Worm (Caenorhabditis elegans) whole organism, L3 larva: Measurements from ENCODE around the gene K02E11.3.

Experiments
- R02D3.7 ChIP-seq: fragments of 150-350 bp; optimal IDR thresholded peaks from 2 replicates; lab custom pipeline; 2014; ENCODE audit warnings: missing biosample characterization, missing genetic modification characterization
- ZK546.5 ChIP-seq: sonication (generic microtip); optimal IDR thresholded peaks from 2 replicates; lab custom pipeline; 2017; ENCODE audit warnings: missing biosample characterization, missing genetic modification characterization
- ceh-16 ChIP-seq: sonication (generic microtip); optimal IDR thresholded peaks from 2 replicates; lab custom pipeline; 2017; ENCODE audit warnings: missing biosample characterization, missing genetic modification characterization
- ceh-28 ChIP-seq: fragments of 150-350 bp; optimal IDR thresholded peaks from 2 replicates; lab custom pipeline; 2014; ENCODE audit warnings: missing biosample characterization, missing genetic modification reagents, missing genetic modification characterization
- ceh-82 ChIP-seq: fragments of 150-350 bp; optimal IDR thresholded peaks from 2 replicates; lab custom pipeline; 2014; ENCODE audit warnings: missing biosample characterization, missing genetic modification characterization
- ceh-9 ChIP-seq: sonication (generic microtip); optimal IDR thresholded peaks from 2 replicates; lab custom pipeline; 2018; ENCODE audit warnings: missing biosample characterization, missing genetic modification characterization
- egl-27 ChIP-seq: sonication (generic microtip); optimal IDR thresholded peaks from 4 replicates; lab custom pipeline; 2017; ENCODE audit warnings: missing biosample characterization, missing genetic modification reagents, missing genetic modification characterization
- elt-1 ChIP-seq: fragments of 150-350 bp; optimal IDR thresholded peaks from 2 replicates; lab custom pipeline; 2014; ENCODE audit warnings: missing biosample characterization, missing genetic modification characterization
- elt-2 ChIP-seq: sonication (generic microtip); optimal IDR thresholded peaks from 2 replicates; lab custom pipeline; 2016; ENCODE audit warnings: missing genetic modification reagents, mild to moderate bottlenecking, missing genetic modification characterization, missing compliant biosample characterization
- eor-1 ChIP-seq, 2 experiments: fragments of 150-350 bp; optimal IDR thresholded peaks; 2 replicates each; lab custom pipeline; 2014 to 2018; ENCODE audit warnings: missing biosample characterization in 2 of 2, missing genetic modification characterization in 2 of 2
- fkh-2 ChIP-seq: fragments of 150-350 bp; optimal IDR thresholded peaks from 2 replicates; lab custom pipeline; 2014; ENCODE audit warnings: missing biosample characterization, missing genetic modification reagents, missing genetic modification characterization
- fos-1 ChIP-seq: fragments of 150-350 bp; optimal IDR thresholded peaks from 2 replicates; lab custom pipeline; 2014; ENCODE audit warnings: missing biosample characterization, missing genetic modification characterization
- hmg-11 ChIP-seq: sonication (generic microtip); optimal IDR thresholded peaks from 2 replicates; lab custom pipeline; 2016; ENCODE audit warnings: missing genetic modification characterization, missing compliant biosample characterization
- lin-15B ChIP-seq: fragments of 150-350 bp; optimal IDR thresholded peaks from 2 replicates; lab custom pipeline; 2014; ENCODE audit warnings: missing biosample characterization, missing genetic modification characterization
- lin-39 ChIP-seq: fragments of 150-350 bp; optimal IDR thresholded peaks from 2 replicates; lab custom pipeline; 2018; ENCODE audit warnings: missing biosample characterization, missing genetic modification reagents, missing genetic modification characterization
- lsy-12 ChIP-seq: sonication (generic microtip); optimal IDR thresholded peaks from 2 replicates; lab custom pipeline; 2016; ENCODE audit warnings: mild to moderate bottlenecking, missing genetic modification characterization, missing compliant biosample characterization
- mdl-1 ChIP-seq: fragments of 150-350 bp; optimal IDR thresholded peaks from 2 replicates; lab custom pipeline; 2014; ENCODE audit warnings: missing biosample characterization, missing genetic modification characterization
- mml-1 ChIP-seq: fragments of 150-350 bp; sonication (generic microtip); optimal IDR thresholded peaks from 3 replicates; lab custom pipeline; 2014; ENCODE audit warnings: missing biosample characterization, missing genetic modification characterization
- nfya-1 ChIP-seq: sonication (generic microtip); optimal IDR thresholded peaks from 2 replicates; lab custom pipeline; 2017; ENCODE audit warnings: missing genetic modification characterization, mild to moderate bottlenecking, missing compliant biosample characterization, antibody characterized with exemption, moderate library complexity; ENCODE audit not compliant: insufficient read depth
- nhr-11 ChIP-seq: fragments of 150-350 bp; optimal IDR thresholded peaks from 2 replicates; lab custom pipeline; 2014; ENCODE audit warnings: missing biosample characterization, missing genetic modification characterization
- nhr-12 ChIP-seq: fragments of 150-350 bp; optimal IDR thresholded peaks from 2 replicates; lab custom pipeline; 2014; ENCODE audit warnings: missing biosample characterization, missing genetic modification characterization
- nhr-237 ChIP-seq: fragments of 150-350 bp; optimal IDR thresholded peaks from 2 replicates; lab custom pipeline; 2014; ENCODE audit warnings: missing biosample characterization, missing genetic modification characterization
- nhr-25 ChIP-seq: sonication (generic microtip); optimal IDR thresholded peaks from 2 replicates; lab custom pipeline; 2017; ENCODE audit warnings: missing biosample characterization, missing genetic modification characterization
- nhr-28 ChIP-seq: fragments of 150-350 bp; optimal IDR thresholded peaks from 2 replicates; lab custom pipeline; 2014; ENCODE audit warnings: missing biosample characterization, missing genetic modification characterization
- nhr-43 ChIP-seq: sonication (generic microtip); optimal IDR thresholded peaks from 2 replicates; lab custom pipeline; 2016; ENCODE audit warnings: mild to moderate bottlenecking, missing genetic modification characterization, missing compliant biosample characterization; ENCODE audit not compliant: poor library complexity, severe bottlenecking
- nhr-67 ChIP-seq: fragments of 150-350 bp; optimal IDR thresholded peaks from 2 replicates; lab custom pipeline; 2014; ENCODE audit warnings: missing biosample characterization, missing genetic modification characterization
- nhr-76 ChIP-seq: fragments of 150-350 bp; sonication (generic microtip); optimal IDR thresholded peaks from 5 replicates; lab custom pipeline; 2014; ENCODE audit warnings: missing biosample characterization, missing genetic modification characterization
- nhr-77 ChIP-seq: fragments of 150-350 bp; optimal IDR thresholded peaks from 2 replicates; lab custom pipeline; 2014; ENCODE audit warnings: missing biosample characterization, missing genetic modification characterization
- pha-4 ChIP-seq: fragments of 150-350 bp; optimal IDR thresholded peaks from 2 replicates; lab custom pipeline; 2014; ENCODE audit warnings: missing biosample characterization, missing genetic modification reagents, missing genetic modification characterization
- pqm-1 ChIP-seq: fragments of 150-350 bp; optimal IDR thresholded peaks from 2 replicates; lab custom pipeline; 2017; ENCODE audit warnings: missing biosample characterization, missing genetic modification characterization, inconsistent platforms
- sea-2 ChIP-seq: fragments of 150-350 bp; sonication (generic microtip); optimal IDR thresholded peaks from 4 replicates; lab custom pipeline; 2014; ENCODE audit warnings: missing biosample characterization, missing genetic modification reagents, missing genetic modification characterization
- skn-1 ChIP-seq: fragments of 150-350 bp; optimal IDR thresholded peaks from 2 replicates; lab custom pipeline; 2014; ENCODE audit warnings: missing biosample characterization, missing genetic modification characterization
- snpc-4 ChIP-seq: fragments of 150-350 bp; optimal IDR thresholded peaks from 2 replicates; lab custom pipeline; 2014; ENCODE audit warnings: missing biosample characterization, missing genetic modification characterization
- unc-39 ChIP-seq: sonication (generic microtip); optimal IDR thresholded peaks from 4 replicates; lab custom pipeline; 2017; ENCODE audit warnings: missing biosample characterization, missing genetic modification characterization
- zag-1 ChIP-seq: fragments of 150-350 bp; optimal IDR thresholded peaks from 2 replicates; lab custom pipeline; 2014; ENCODE audit warnings: missing biosample characterization, missing genetic modification characterization
- ztf-11 ChIP-seq: fragments of 150-350 bp; optimal IDR thresholded peaks from 2 replicates; lab custom pipeline; 2014; ENCODE audit warnings: missing biosample characterization, missing genetic modification characterization
- ztf-4 ChIP-seq: fragments of 150-350 bp; optimal IDR thresholded peaks from 2 replicates; lab custom pipeline; 2014; ENCODE audit warnings: missing biosample characterization, missing genetic modification characterization

K02E11.3 gene

DNA sequence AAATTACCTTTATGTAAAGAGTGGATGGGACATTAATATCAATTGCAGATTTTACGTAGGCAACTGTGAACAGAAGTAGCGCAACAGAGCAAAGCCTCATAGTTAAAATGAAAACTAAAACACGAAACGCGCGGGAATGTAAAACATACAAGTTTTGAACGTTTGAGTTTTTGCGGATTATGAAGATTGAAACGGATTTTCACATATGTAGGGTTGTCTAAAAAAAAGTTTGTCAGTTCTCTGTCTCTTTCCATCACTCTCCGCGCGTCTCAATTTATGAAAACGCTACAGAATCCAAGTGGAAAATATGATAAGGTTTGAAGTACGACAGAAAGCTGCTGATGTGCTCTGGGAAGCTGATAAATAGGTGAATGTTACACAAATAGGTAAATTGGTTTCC, at the start of gene K02E11.3:
TSS of gene K02E11.3 (minus strand) at position 101 of the 400 bp plus-strand sequence.
- TF ChIP-seq ztf-11: no peak
- TF ChIP-seq nhr-67 (tag; lab: Kevin White, UChicago): no peak

DNA sequence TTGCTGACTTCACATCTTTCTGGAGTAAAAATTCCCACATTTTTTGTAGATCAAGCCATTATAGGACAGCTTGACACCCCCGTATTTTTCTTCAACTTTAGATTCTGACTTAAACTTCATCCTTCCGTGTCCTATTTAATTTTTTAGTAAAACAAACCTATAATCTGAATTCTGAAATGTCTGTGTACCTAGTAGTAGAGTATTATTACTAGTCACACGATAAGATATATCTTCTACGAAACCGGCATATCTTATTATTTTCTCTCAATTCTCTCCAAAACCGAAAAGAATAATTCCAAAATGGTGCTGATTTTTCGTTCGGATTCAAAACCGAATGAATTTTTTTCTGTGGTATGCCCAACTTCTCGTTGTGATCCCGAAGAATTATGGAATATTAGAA, 47.7 kb upstream of the K02E11.3 start, which contains the start of gene F14D7.9:
TSS of gene F14D7.9 (plus strand) at position 301 of the 400 bp plus-strand sequence.
- TF ChIP-seq mdl-1 (tag; lab: Kevin White, UChicago): no peak
- TF ChIP-seq skn-1 (tag; lab: Kevin White, UChicago): no peak
- no peak for TF ChIP-seq ztf-11
- no peak for TF ChIP-seq fos-1 (tag; lab: Kevin White, UChicago)
- TF ChIP-seq zag-1 (tag; lab: Kevin White, UChicago): no peak
- no peak for TF ChIP-seq lsy-12
- no peak for TF ChIP-seq nhr-11 (tag; lab: Kevin White, UChicago)
- no peak for TF ChIP-seq snpc-4 (tag; lab: Kevin White, UChicago)
- TF ChIP-seq pha-4 (tag; lab: Kevin White, UChicago): no peak
- TF ChIP-seq lin-15B: no peak
- no peak for TF ChIP-seq pqm-1
- TF ChIP-seq eor-1 (tag; optimal IDR thresholded peaks at IDR 0.05; lab: Kevin White, UChicago): no peak
- TF ChIP-seq nhr-28 (tag; lab: Kevin White, UChicago): no peak
- no peak for TF ChIP-seq nhr-25 (tag; lab: Kevin White, UChicago)
- no peak for TF ChIP-seq sea-2
- no peak for TF ChIP-seq mml-1 (tag; lab: Kevin White, UChicago)

DNA sequence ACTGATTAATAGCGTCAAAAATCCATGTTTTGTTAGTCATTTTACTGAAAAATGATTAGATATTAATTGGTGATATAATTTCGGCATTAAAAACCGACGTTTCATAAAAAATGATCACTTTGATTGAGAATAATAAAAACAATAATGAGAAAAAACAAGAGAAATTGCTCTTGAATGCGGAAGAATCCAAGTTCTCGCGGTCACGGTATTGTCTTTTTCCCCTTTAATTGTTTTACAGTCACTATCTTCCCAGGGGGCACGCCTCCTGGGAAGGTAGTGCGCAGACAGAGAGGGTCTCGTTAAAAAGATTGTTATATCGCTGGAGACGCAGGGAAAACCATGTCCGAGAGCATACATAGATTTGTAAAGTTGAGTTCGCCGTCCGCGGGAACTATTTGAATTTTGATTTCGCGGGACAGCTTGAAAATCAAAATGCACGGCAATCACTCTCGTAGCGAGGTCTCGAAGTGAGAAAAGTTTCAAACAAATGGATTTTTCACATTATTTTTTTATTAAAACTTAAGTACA, 47.1 kb upstream of the K02E11.3 start, which contains the start of gene F14D7.2:
TSS of gene F14D7.2 (minus strand) at position 51 of the 528 bp plus-strand sequence.
- TF ChIP-seq hmg-11 (tag; lab: Kevin White, UChicago): no peak
- TF ChIP-seq nhr-77 (tag; lab: Kevin White, UChicago): no peak
- TF ChIP-seq, all 47 proteins: peak for 0

DNA sequence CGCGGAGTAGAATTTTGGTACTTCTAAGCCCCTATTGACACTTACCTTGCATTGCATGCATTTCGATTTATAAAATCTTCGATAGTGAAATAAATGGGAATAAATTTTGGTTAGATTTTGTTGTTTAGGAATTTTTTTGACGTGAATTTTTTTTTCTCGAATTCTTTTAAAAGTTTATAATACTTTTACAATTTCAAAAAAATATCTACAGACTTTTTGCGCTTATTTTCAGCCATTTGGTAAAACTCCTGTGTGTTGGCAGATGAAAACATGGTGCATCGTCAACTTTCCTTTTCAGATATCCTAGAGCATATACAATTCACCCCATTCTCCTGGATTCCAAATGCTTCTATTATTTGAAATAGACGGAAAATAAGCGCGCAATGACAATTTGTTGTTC, 44.0 kb upstream of the K02E11.3 start, which contains the start of gene F14D7.18:
TSS of gene F14D7.18 (minus strand) at position 101 of the 400 bp plus-strand sequence.
- TF ChIP-seq elt-1 (tag; lab: Kevin White, UChicago) (no peak), ceh-28 (tag; lab: Kevin White, UChicago) (no peak), ceh-82 (tag; lab: Kevin White, UChicago) (no peak), nhr-76 (tag; lab: Kevin White, UChicago) (no peak), nhr-237 (no peak), fos-1 (tag; lab: Kevin White, UChicago) (no peak), nfya-1 (no peak), nhr-43 (tag; lab: Kevin White, UChicago) (no peak), ceh-16 (tag; lab: Kevin White, UChicago) (no peak), egl-27 (tag; lab: Kevin White, UChicago) (no peak), R02D3.7 (tag; lab: Kevin White, UChicago) (no peak), ztf-4 (tag; lab: Kevin White, UChicago) (no peak), zag-1 (tag; lab: Kevin White, UChicago) (no peak), hmg-11 (tag; lab: Kevin White, UChicago) (no peak), nhr-12 (tag; lab: Kevin White, UChicago) (no peak), nhr-77 (tag; lab: Kevin White, UChicago) (no peak), skn-1 (tag; lab: Kevin White, UChicago) (no peak), snpc-4 (tag; lab: Kevin White, UChicago) (no peak), lin-39 (tag; lab: Kevin White, UChicago) (no peak), eor-1 (tag; optimal IDR thresholded peaks at IDR 0.05; lab: Kevin White, UChicago) (no peak)

DNA sequence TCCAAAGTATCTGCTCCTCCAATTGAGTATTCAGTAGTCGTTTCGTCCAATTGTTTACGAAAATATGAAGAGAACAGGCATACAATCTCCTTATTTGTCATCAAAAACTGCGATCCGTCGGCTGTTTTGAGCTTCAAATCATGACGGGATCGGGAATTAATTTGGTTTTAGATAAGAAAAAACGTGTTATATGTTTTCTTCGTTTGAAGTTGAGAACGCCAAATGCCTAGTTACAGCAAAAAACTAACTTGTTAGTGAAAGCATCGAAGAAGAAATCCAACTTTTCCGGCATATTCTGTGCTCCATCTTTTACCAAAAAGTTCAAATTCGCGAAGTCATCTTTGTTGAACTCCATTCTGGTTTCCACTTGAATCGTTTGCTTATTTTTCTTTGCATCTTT, 42.7 kb upstream of the K02E11.3 start, which contains the start of gene F14D7.1:
TSS of gene F14D7.1 (minus strand) at position 101 of the 400 bp plus-strand sequence.
- no peak for TF ChIP-seq ceh-9
- no peak for TF ChIP-seq hmg-11 (tag; lab: Kevin White, UChicago)
- TF ChIP-seq fkh-2 (tag; lab: Kevin White, UChicago): no peak
- TF ChIP-seq nfya-1: no peak
- TF ChIP-seq ceh-16 (tag; lab: Kevin White, UChicago): no peak
- TF ChIP-seq nhr-12 (tag; lab: Kevin White, UChicago): no peak
- TF ChIP-seq ZK546.5 (tag; lab: Kevin White, UChicago): no peak
- no peak for TF ChIP-seq nhr-25 (tag; lab: Kevin White, UChicago)
- no peak for TF ChIP-seq unc-39 (tag; lab: Kevin White, UChicago)
- no peak for TF ChIP-seq ztf-4 (tag; lab: Kevin White, UChicago)
- TF ChIP-seq nhr-43 (tag; lab: Kevin White, UChicago): no peak
- no peak for TF ChIP-seq elt-2 (tag; lab: Kevin White, UChicago)
- no peak for TF ChIP-seq skn-1 (tag; lab: Kevin White, UChicago)
